Fruit fly (Drosophila melanogaster) whole organism, embryonic: Measurements from ENCODE around the gene sr.
A peak's percentile ranks its signal among the peaks of the same experiment; 100 is the strongest.

Source experiments
- ATbp ChIP-seq: fragments of 200-800 bp; sonication (Bioruptor generic); optimal IDR thresholded peaks from 2 replicates; lab custom pipeline; 2017; ENCODE audit warnings: missing biosample characterization, mild to moderate bottlenecking, missing genetic modification characterization, missing genetic modification reagents
- Adf1 ChIP-seq: fragments of 200-800 bp; sonication (Bioruptor generic); IDR thresholded peaks from 2 replicates; pipeline ENCODE4 v1.3.6; 2022; ENCODE audit warnings: missing biosample characterization, missing genetic modification characterization
- C15 ChIP-seq: fragments of 200-800 bp; sonication (Bioruptor generic); IDR thresholded peaks from 3 replicates; pipeline ENCODE4 v1.3.6; 2022; ENCODE audit warnings: missing biosample characterization, missing genetic modification characterization
- CG1024 ChIP-seq: fragments of 200-800 bp; sonication (Bioruptor generic); IDR thresholded peaks from 2 replicates; pipeline ENCODE4 v1.3.6; 2022; ENCODE audit warnings: missing biosample characterization, missing genetic modification characterization
- CG12071 ChIP-seq: fragments of 200-800 bp; sonication (Bioruptor generic); optimal IDR thresholded peaks from 3 replicates; lab custom pipeline; 2018; ENCODE audit warnings: missing biosample characterization, mild to moderate bottlenecking, missing genetic modification characterization
- CG12219 ChIP-seq: fragments of 200-800 bp; sonication (Bioruptor generic); optimal IDR thresholded peaks from 3 replicates; lab custom pipeline; 2018; ENCODE audit warnings: missing biosample characterization, mild to moderate bottlenecking, missing genetic modification characterization
- CG13123 ChIP-seq: fragments of 200-800 bp; sonication (Bioruptor generic); optimal IDR thresholded peaks from 2 replicates; lab custom pipeline; 2016; ENCODE audit warnings: missing biosample characterization, missing genetic modification characterization
- CG17359 ChIP-seq: fragments of 200-800 bp; sonication (Bioruptor generic); optimal IDR thresholded peaks from 3 replicates; lab custom pipeline; 2018; ENCODE audit warnings: missing biosample characterization, mild to moderate bottlenecking, missing genetic modification characterization, moderate library complexity
- CG17829 ChIP-seq: fragments of 200-800 bp; optimal IDR thresholded peaks from 2 replicates; lab custom pipeline; 2019; ENCODE audit warnings: missing biosample characterization, mild to moderate bottlenecking, missing genetic modification characterization, moderate library complexity
- CG2120 ChIP-seq: fragments of 200-800 bp; sonication (Bioruptor generic); optimal IDR thresholded peaks from 3 replicates; lab custom pipeline; 2016; ENCODE audit warnings: missing biosample characterization, missing genetic modification characterization
- CG2678 ChIP-seq: fragments of 200-800 bp; sonication (Bioruptor generic); optimal IDR thresholded peaks from 3 replicates; lab custom pipeline; 2019; ENCODE audit warnings: missing biosample characterization, mild to moderate bottlenecking, missing genetic modification characterization, moderate library complexity
- CG2875 ChIP-seq: fragments of 200-800 bp; sonication (Bioruptor generic); optimal IDR thresholded peaks from 2 replicates; lab custom pipeline; 2017; ENCODE audit warnings: missing biosample characterization, mild to moderate bottlenecking, missing genetic modification characterization, missing genetic modification reagents
- CG32767 ChIP-seq: fragments of 200-800 bp; sonication (Bioruptor generic); IDR thresholded peaks from 2 replicates; pipeline ENCODE4 v1.3.6; 2022; ENCODE audit warnings: missing biosample characterization, missing genetic modification characterization
- CG3726 ChIP-seq: fragments of 200-800 bp; sonication (Bioruptor generic); IDR thresholded peaks from 3 replicates; pipeline ENCODE4, ENCODE4 v1.3.6; 2022; ENCODE audit warnings: missing biosample characterization, missing genetic modification characterization
- CG5953 ChIP-seq: fragments of 200-800 bp; sonication (Bioruptor generic); IDR thresholded peaks from 2 replicates; pipeline ENCODE4 v1.3.6; 2022; ENCODE audit warnings: missing biosample characterization, missing genetic modification characterization
- CG8290 ChIP-seq, 3 experiments: fragments of 200-800 bp; sonication (Bioruptor generic); optimal IDR thresholded peaks; 2 replicates each; lab custom pipeline; 2016 to 2019; ENCODE audit warnings: missing biosample characterization in 3 of 3, missing genetic modification characterization in 3 of 3, mild to moderate bottlenecking in 2 of 3, moderate library complexity in 1 of 3
- CG9215 ChIP-seq: fragments of 200-800 bp; sonication (Bioruptor generic); IDR thresholded peaks from 2 replicates; pipeline ENCODE4 v1.3.6; 2022; ENCODE audit warnings: missing biosample characterization, missing genetic modification characterization
- CHES-1-like ChIP-seq: fragments of 200-800 bp; sonication (Bioruptor generic); optimal IDR thresholded peaks from 2 replicates; lab custom pipeline; 2016; ENCODE audit warnings: missing biosample characterization, missing genetic modification characterization
- CoRest ChIP-seq: fragments of 200-800 bp; sonication (Bioruptor generic); optimal IDR thresholded peaks from 3 replicates; lab custom pipeline; 2018; ENCODE audit warnings: missing biosample characterization, mild to moderate bottlenecking, missing genetic modification characterization, moderate library complexity
- D19A ChIP-seq: fragments of 200-800 bp; optimal IDR thresholded peaks from 3 replicates; lab custom pipeline; 2019; ENCODE audit warnings: missing biosample characterization, mild to moderate bottlenecking, missing genetic modification characterization, moderate library complexity
- E2f1 ChIP-seq: fragments of 200-800 bp; sonication (Bioruptor generic); IDR thresholded peaks from 2 replicates; pipeline ENCODE4 v1.3.6; 2022; ENCODE audit warnings: missing biosample characterization, missing genetic modification characterization
- Hsf ChIP-seq: fragments of 200-800 bp; sonication (Bioruptor generic); optimal IDR thresholded peaks from 3 replicates; lab custom pipeline; 2016; ENCODE audit warnings: missing biosample characterization, missing genetic modification characterization
- Lhr ChIP-seq: fragments of 200-800 bp; sonication (Bioruptor generic); optimal IDR thresholded peaks from 3 replicates; lab custom pipeline; 2017; ENCODE audit warnings: mild to moderate bottlenecking, missing biosample characterization, missing genetic modification reagents, missing genetic modification characterization
- MTF-1 ChIP-seq: fragments of 200-800 bp; sonication (Bioruptor generic); optimal IDR thresholded peaks from 2 replicates; lab custom pipeline; 2018; ENCODE audit warnings: missing biosample characterization, mild to moderate bottlenecking, missing genetic modification characterization, borderline replicate concordance
- PHDP ChIP-seq: fragments of 200-800 bp; sonication (Bioruptor generic); optimal IDR thresholded peaks from 3 replicates; lab custom pipeline; 2018; ENCODE audit warnings: missing biosample characterization, mild to moderate bottlenecking, missing genetic modification characterization, moderate library complexity
- Side ChIP-seq: fragments of 200-800 bp; sonication (Bioruptor generic); optimal IDR thresholded peaks from 2 replicates; lab custom pipeline; 2016; ENCODE audit warnings: missing biosample characterization, missing genetic modification characterization
- Trl ChIP-seq, 3 experiments: fragments of >200 bp in 2 of 3; fragments of 200-800 bp in 1 of 3; sonication (Bioruptor generic) in 1 of 3; optimal IDR thresholded peaks; 2 replicates in 1 of 3; 3 replicates in 2 of 3; lab custom pipeline; 2016 to 2017; ENCODE audit warnings: missing biosample characterization in 1 of 3, missing genetic modification characterization in 1 of 3
- bsh ChIP-seq, 2 experiments: fragments of 200-800 bp; sonication (Bioruptor generic); optimal IDR thresholded peaks; 2 replicates each; lab custom pipeline; 2017 to 2018; ENCODE audit warnings: mild to moderate bottlenecking in 2 of 2, missing biosample characterization in 2 of 2, missing genetic modification characterization in 2 of 2, moderate library complexity in 1 of 2
- cg ChIP-seq: fragments of 200-800 bp; sonication (Bioruptor generic); optimal IDR thresholded peaks from 3 replicates; lab custom pipeline; 2019; ENCODE audit warnings: missing biosample characterization, mild to moderate bottlenecking, missing genetic modification characterization, moderate library complexity
- chif ChIP-seq, 2 experiments: fragments of 200-800 bp; sonication (Bioruptor generic); optimal IDR thresholded peaks; 3 replicates each; lab custom pipeline; 2016; ENCODE audit warnings: missing biosample characterization in 2 of 2, missing genetic modification characterization in 2 of 2
- corto ChIP-seq: fragments of 200-800 bp; sonication (Bioruptor generic); optimal IDR thresholded peaks from 2 replicates; lab custom pipeline; 2016; ENCODE audit warnings: missing biosample characterization, mild to moderate bottlenecking, missing genetic modification characterization, moderate library complexity
- crc ChIP-seq: fragments of 200-800 bp; sonication (Bioruptor generic); optimal IDR thresholded peaks from 2 replicates; lab custom pipeline; 2016; ENCODE audit warnings: missing biosample characterization, missing genetic modification characterization
- cwo ChIP-seq: fragments of 200-800 bp; sonication (Bioruptor generic); optimal IDR thresholded peaks from 3 replicates; lab custom pipeline; 2017; ENCODE audit warnings: missing biosample characterization, missing genetic modification characterization, mild to moderate bottlenecking, moderate library complexity, missing genetic modification reagents
- dati ChIP-seq: fragments of 200-800 bp; sonication (Bioruptor generic); IDR thresholded peaks from 2 replicates; pipeline ENCODE4 v1.3.6; 2022; ENCODE audit warnings: missing biosample characterization, missing genetic modification characterization
- dmrt99B ChIP-seq: fragments of 200-800 bp; sonication (Bioruptor generic); optimal IDR thresholded peaks from 2 replicates; lab custom pipeline; 2018; ENCODE audit warnings: missing biosample characterization, mild to moderate bottlenecking, missing genetic modification characterization, moderate library complexity
- dpn ChIP-seq, 2 experiments: fragments of 200-800 bp; sonication (Bioruptor generic); optimal IDR thresholded peaks; 3 replicates each; lab custom pipeline; 2016; ENCODE audit warnings: missing biosample characterization in 2 of 2, missing genetic modification characterization in 2 of 2
- emc ChIP-seq: fragments of 200-800 bp; sonication (Bioruptor generic); optimal IDR thresholded peaks from 2 replicates; lab custom pipeline; 2016; ENCODE audit warnings: missing biosample characterization, missing genetic modification characterization
- esg ChIP-seq: fragments of 200-800 bp; sonication (Bioruptor generic); conservative IDR thresholded peaks from 2 replicates; pipeline ENCODE4 v1.3.6; 2022; ENCODE audit warnings: missing biosample characterization, missing genetic modification characterization
- fd3F ChIP-seq: fragments of 200-800 bp; sonication (Bioruptor generic); optimal IDR thresholded peaks from 2 replicates; lab custom pipeline; 2018; ENCODE audit warnings: missing biosample characterization, mild to moderate bottlenecking, missing genetic modification characterization, moderate library complexity
- gem ChIP-seq: fragments of 200-800 bp; sonication (Bioruptor generic); optimal IDR thresholded peaks from 2 replicates; lab custom pipeline; 2019; ENCODE audit warnings: missing biosample characterization, mild to moderate bottlenecking, missing genetic modification characterization, moderate library complexity
- klu ChIP-seq: fragments of 200-800 bp; sonication (Bioruptor generic); IDR thresholded peaks from 2 replicates; pipeline ENCODE4 v1.3.6; 2022; ENCODE audit warnings: missing biosample characterization, missing genetic modification characterization
- lmd ChIP-seq: fragments of 200-800 bp; sonication (Bioruptor generic); IDR thresholded peaks from 2 replicates; pipeline ENCODE4 v1.3.6; 2022; ENCODE audit warnings: missing biosample characterization, missing genetic modification characterization
- nmo ChIP-seq: fragments of 200-800 bp; sonication (Bioruptor generic); optimal IDR thresholded peaks from 2 replicates; lab custom pipeline; 2018; ENCODE audit warnings: missing biosample characterization, mild to moderate bottlenecking, missing genetic modification characterization, moderate library complexity
- pan ChIP-seq, 4 experiments: fragments of >200 bp in 3 of 4; fragments of 200-800 bp in 1 of 4; sonication (Bioruptor generic) in 1 of 4; optimal IDR thresholded peaks in 3 of 4; IDR thresholded peaks in 1 of 4; 2 replicates each; pipeline versions ENCODE4 v1.3.6 to Lab custom; 2017 to 2022; ENCODE audit warnings: missing biosample characterization in 2 of 4, missing genetic modification characterization in 2 of 4, mixed read lengths in 1 of 4
- rib ChIP-seq: fragments of 200-800 bp; sonication (Bioruptor generic); IDR thresholded peaks from 2 replicates; pipeline ENCODE4 v1.3.6; 2022; ENCODE audit warnings: missing biosample characterization, missing genetic modification characterization
- tap ChIP-seq: fragments of 200-800 bp; optimal IDR thresholded peaks from 3 replicates; lab custom pipeline; 2019; ENCODE audit warnings: missing biosample characterization, mild to moderate bottlenecking, missing genetic modification characterization, moderate library complexity
- tin ChIP-seq: fragments of 200-800 bp; sonication (Bioruptor generic); optimal IDR thresholded peaks from 3 replicates; lab custom pipeline; 2016; ENCODE audit warnings: missing biosample characterization, missing genetic modification characterization
- ttk ChIP-seq: fragments of 200-800 bp; sonication (Bioruptor generic); IDR thresholded peaks from 2 replicates; pipeline ENCODE4 v2.1.2; 2022; ENCODE audit warnings: missing biosample characterization, missing genetic modification characterization
- tup ChIP-seq: fragments of 200-800 bp; sonication (Bioruptor generic); optimal IDR thresholded peaks from 2 replicates; lab custom pipeline; 2016; ENCODE audit warnings: missing biosample characterization, mild to moderate bottlenecking, missing genetic modification characterization, moderate library complexity

The sr gene

DNA sequence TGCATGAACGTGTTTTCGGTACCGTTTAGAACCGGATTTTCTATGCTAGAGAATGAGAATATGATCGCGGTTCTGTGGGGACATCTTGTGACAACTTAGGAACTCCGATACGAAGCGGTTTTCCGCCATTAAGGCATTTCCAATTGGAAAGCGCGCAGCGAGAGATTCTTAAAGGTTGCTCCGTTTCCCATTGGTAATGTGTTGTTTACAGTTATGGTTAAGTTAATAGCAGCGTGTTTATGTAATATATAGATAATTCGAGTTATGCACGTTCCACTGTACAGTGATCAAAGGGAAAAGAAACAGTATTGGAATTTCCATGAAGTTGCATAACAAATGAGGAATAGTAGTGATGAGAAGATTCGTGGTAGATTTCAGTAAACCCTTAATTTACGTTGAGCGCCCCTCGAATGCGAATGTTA lies 78.3 kb downstream of the sr start (continued):
- 0 out of 2 replicates have a peak, but pooled peaks have one; percentile 5 for TF ChIP-seq CG5953 (GFP tag; lab: Robert Waterston, UW)
- TF ChIP-seq CoRest, result peak; percentile 6
- TF ChIP-seq C15 (GFP tag; lab: Robert Waterston, UW), result no peak
- no peak for TF ChIP-seq MTF-1 (GFP tag; lab: Kevin White, UChicago)
- TF ChIP-seq ttk (GFP tag; lab: Robert Waterston, UW), result no peak
- peak; percentile 20 for TF ChIP-seq CG17829
- no peak for TF ChIP-seq fd3F (GFP tag; lab: Kevin White, UChicago)
- peak in 1 of 2 experiments; percentile 12 for TF ChIP-seq bsh (GFP tag; optimal IDR thresholded peaks at IDR 0.05; lab: Kevin White, UChicago)
- peak; percentile 22 for TF ChIP-seq CG2120
- TF ChIP-seq Lhr, result no peak
- TF ChIP-seq rib (GFP tag; lab: Robert Waterston, UW), result no peak
- TF ChIP-seq CG12219, result peak; percentile 37
- TF ChIP-seq cg, result peak; percentile 34
- no peak for TF ChIP-seq tap
- no peak for TF ChIP-seq dati (GFP tag; lab: Robert Waterston, UW)
- TF ChIP-seq Adf1 (GFP tag; lab: Robert Waterston, UW), result no peak
- TF ChIP-seq tin (GFP tag; lab: Kevin White, UChicago), result no peak
- no peak for TF ChIP-seq crc
- TF ChIP-seq CG8290 (GFP tag; optimal IDR thresholded peaks at IDR 0.05; lab: Kevin White, UChicago), result no peak
- no peak for TF ChIP-seq CG8290 (tag; optimal IDR thresholded peaks at IDR 0.05; lab: Kevin White, UChicago)
- TF ChIP-seq pan (optimal IDR thresholded peaks at IDR 0.05; lab: Kevin White, UChicago), result no peak
- TF ChIP-seq pan (GFP tag; optimal IDR thresholded peaks at IDR 0.05 in 1 of 2, IDR thresholded peaks at IDR 0.05 in 1 of 2), result peak in 1 of 2 experiments; percentile 7
- peak in 1 of 2 experiments; percentile 35 for TF ChIP-seq dpn (GFP tag; optimal IDR thresholded peaks at IDR 0.05; lab: Kevin White, UChicago)
- peak; percentile 11 for TF ChIP-seq ATbp (GFP tag; lab: Kevin White, UChicago)
- TF ChIP-seq esg, result no peak
- TF ChIP-seq CG13123 (GFP tag; lab: Kevin White, UChicago), result no peak
- peak; percentile 9 for TF ChIP-seq gem (tag; lab: Kevin White, UChicago)
- TF ChIP-seq CHES-1-like (GFP tag; lab: Kevin White, UChicago), result peak; percentile 18
- no peak for TF ChIP-seq tup (GFP tag; lab: Kevin White, UChicago)
- TF ChIP-seq CG12071 (GFP tag; lab: Kevin White, UChicago), result no peak
- peak; percentile 26 for TF ChIP-seq dmrt99B (tag; lab: Kevin White, UChicago)
- TF ChIP-seq klu, result no peak
- TF ChIP-seq Hsf (GFP tag; lab: Kevin White, UChicago), result peak; percentile 10
- TF ChIP-seq cwo, result no peak
- TF ChIP-seq E2f1 (GFP tag; lab: Robert Waterston, UW), result no peak
- TF ChIP-seq CG32767 (GFP tag; lab: Robert Waterston, UW), result no peak
- TF ChIP-seq CG3726 (GFP tag; lab: Robert Waterston, UW), result no peak
- TF ChIP-seq emc (GFP tag; lab: Kevin White, UChicago), result no peak
- TF ChIP-seq CG17359 (tag; lab: Kevin White, UChicago), result peak; percentile 22
- 0 out of 2 replicates have a peak, but pooled peaks have one; percentile 14 for TF ChIP-seq lmd
- peak; percentile 13 for TF ChIP-seq CG2678 (tag; lab: Kevin White, UChicago)
- no peak for TF ChIP-seq CG1024
- peak; percentile 7 for TF ChIP-seq Side (GFP tag; lab: Kevin White, UChicago)
- peak; percentile 14 for TF ChIP-seq D19A (tag; lab: Kevin White, UChicago)
- no peak for TF ChIP-seq CG9215 (GFP tag; lab: Robert Waterston, UW)
- TF ChIP-seq corto (GFP tag; lab: Kevin White, UChicago), result no peak
- no peak for TF ChIP-seq Trl (optimal IDR thresholded peaks at IDR 0.05; lab: Kevin White, UChicago)
- no peak for TF ChIP-seq Trl (GFP tag; optimal IDR thresholded peaks at IDR 0.05; lab: Kevin White, UChicago)
- no peak for TF ChIP-seq nmo
- TF ChIP-seq CG2875 (GFP tag; lab: Kevin White, UChicago), result no peak
- TF ChIP-seq chif (GFP tag; optimal IDR thresholded peaks at IDR 0.05; lab: Kevin White, UChicago), result peak in 1 of 2 experiments; percentile 2
- no peak for TF ChIP-seq PHDP
